Fruit fly (Drosophila melanogaster) whole organism, embryonic: ENCODE measurements around the gene CG12301.

ENCODE experiments used
- Abd-B ChIP-seq: fragments of 200-800 bp; sonication (Bioruptor generic); optimal IDR thresholded peaks from 2 replicates; lab custom pipeline; 2018; ENCODE audit warnings: missing biosample characterization, mild to moderate bottlenecking, missing genetic modification characterization, moderate library complexity
- BEAF-32 ChIP-seq: fragments of 200-800 bp; sonication (Bioruptor generic); optimal IDR thresholded peaks from 3 replicates; lab custom pipeline; 2017; ENCODE audit warnings: missing biosample characterization, missing genetic modification characterization, mild to moderate bottlenecking, moderate library complexity, missing genetic modification reagents
- BtbVII ChIP-seq: fragments of 200-800 bp; sonication (Bioruptor generic); optimal IDR thresholded peaks from 3 replicates; lab custom pipeline; 2017; ENCODE audit warnings: missing biosample characterization, mild to moderate bottlenecking, missing genetic modification characterization
- CG12659 ChIP-seq: fragments of 200-800 bp; sonication (Bioruptor generic); optimal IDR thresholded peaks from 3 replicates; lab custom pipeline; 2017; ENCODE audit warnings: mild to moderate bottlenecking, missing biosample characterization, missing genetic modification reagents, missing genetic modification characterization
- CG13287 ChIP-seq: fragments of 200-800 bp; sonication (Bioruptor generic); IDR thresholded peaks from 2 replicates; pipeline ENCODE4 v1.3.6; 2022; ENCODE audit warnings: missing biosample characterization, missing genetic modification characterization; ENCODE audit not compliant: partially characterized antibody
- CG14014 ChIP-seq: fragments of 200-800 bp; sonication (Bioruptor generic); IDR thresholded peaks from 2 replicates; pipeline ENCODE4 v1.3.6; 2022; ENCODE audit warnings: missing biosample characterization, missing genetic modification characterization
- CG14667 ChIP-seq: fragments of 200-800 bp; sonication (Bioruptor generic); IDR thresholded peaks from 2 replicates; pipeline ENCODE4 v1.3.6; 2022; ENCODE audit warnings: missing biosample characterization, missing genetic modification characterization
- CG15514 ChIP-seq: fragments of 200-800 bp; sonication (Bioruptor generic); optimal IDR thresholded peaks from 3 replicates; lab custom pipeline; 2017; ENCODE audit warnings: missing biosample characterization, missing genetic modification characterization, mild to moderate bottlenecking, moderate library complexity, missing genetic modification reagents
- CG1602 ChIP-seq: fragments of 200-800 bp; sonication (Bioruptor generic); optimal IDR thresholded peaks from 3 replicates; lab custom pipeline; 2016; ENCODE audit warnings: missing biosample characterization, missing genetic modification characterization
- CG16779 ChIP-seq: fragments of 200-800 bp; sonication (Bioruptor generic); IDR thresholded peaks from 2 replicates; pipeline ENCODE4 v1.3.6; 2022; ENCODE audit warnings: missing biosample characterization, missing genetic modification characterization
- CG17829 ChIP-seq: fragments of 200-800 bp; optimal IDR thresholded peaks from 2 replicates; lab custom pipeline; 2019; ENCODE audit warnings: missing biosample characterization, mild to moderate bottlenecking, missing genetic modification characterization, moderate library complexity
- CG2678 ChIP-seq: fragments of 200-800 bp; sonication (Bioruptor generic); optimal IDR thresholded peaks from 3 replicates; lab custom pipeline; 2019; ENCODE audit warnings: missing biosample characterization, mild to moderate bottlenecking, missing genetic modification characterization, moderate library complexity
- CG30403 ChIP-seq: fragments of 200-800 bp; sonication (Bioruptor generic); optimal IDR thresholded peaks from 3 replicates; lab custom pipeline; 2016; ENCODE audit warnings: missing biosample characterization, missing genetic modification characterization
- CG31441 ChIP-seq: fragments of 200-800 bp; sonication (Bioruptor generic); IDR thresholded peaks from 2 replicates; pipeline ENCODE4 v1.3.6; 2022; ENCODE audit warnings: missing biosample characterization, missing genetic modification characterization
- CG33557 ChIP-seq: fragments of 200-800 bp; sonication (Bioruptor generic); optimal IDR thresholded peaks from 2 replicates; lab custom pipeline; 2019; ENCODE audit warnings: missing biosample characterization, mild to moderate bottlenecking, missing genetic modification characterization, moderate library complexity
- CG34224 ChIP-seq: fragments of 200-800 bp; sonication (Bioruptor generic); IDR thresholded peaks from 3 replicates; pipeline ENCODE4 v1.3.6; 2022; ENCODE audit warnings: missing biosample characterization, missing genetic modification characterization; ENCODE audit not compliant: partially characterized antibody
- CG4360 ChIP-seq: fragments of 200-800 bp; sonication (Bioruptor generic); IDR thresholded peaks from 2 replicates; pipeline ENCODE4 v1.3.6; 2022; ENCODE audit warnings: missing biosample characterization, missing genetic modification characterization
- CG4707 ChIP-seq: fragments of 200-800 bp; sonication (Bioruptor generic); optimal IDR thresholded peaks from 2 replicates; lab custom pipeline; 2018; ENCODE audit warnings: missing biosample characterization, mild to moderate bottlenecking, missing genetic modification characterization, moderate library complexity
- CG9609 ChIP-seq: fragments of 200-800 bp; sonication (Bioruptor generic); optimal IDR thresholded peaks from 3 replicates; lab custom pipeline; 2016; ENCODE audit warnings: missing biosample characterization, missing genetic modification characterization
- E2f2 ChIP-seq: fragments of 200-800 bp; sonication (Bioruptor generic); IDR thresholded peaks from 2 replicates; pipeline ENCODE4 v1.3.6; 2022; ENCODE audit warnings: missing biosample characterization, missing genetic modification characterization
- Ets65A ChIP-seq: fragments of 200-800 bp; sonication (Bioruptor generic); peaks from one replicate; lab custom pipeline; 2016; ENCODE audit warnings: missing biosample characterization, missing genetic modification characterization
- Gsc ChIP-seq: fragments of 200-800 bp; sonication (Bioruptor generic); IDR thresholded peaks from 2 replicates; pipeline ENCODE4 v1.3.6; 2022; ENCODE audit warnings: missing biosample characterization, missing genetic modification characterization
- Meics ChIP-seq: fragments of 200-800 bp; sonication (Bioruptor generic); optimal IDR thresholded peaks from 2 replicates; lab custom pipeline; 2017; ENCODE audit warnings: missing biosample characterization, mild to moderate bottlenecking, missing genetic modification characterization
- NFAT ChIP-seq: fragments of 200-800 bp; sonication (Bioruptor generic); IDR thresholded peaks from 2 replicates; pipeline ENCODE4 v1.3.6; 2022; ENCODE audit warnings: missing biosample characterization, missing genetic modification characterization
- PHDP ChIP-seq: fragments of 200-800 bp; sonication (Bioruptor generic); optimal IDR thresholded peaks from 3 replicates; lab custom pipeline; 2018; ENCODE audit warnings: missing biosample characterization, mild to moderate bottlenecking, missing genetic modification characterization, moderate library complexity
- Pdp1 ChIP-seq, 2 experiments: fragments of 200-800 bp; sonication (Bioruptor generic); optimal IDR thresholded peaks; 3 replicates each; lab custom pipeline; 2016; ENCODE audit warnings: missing biosample characterization in 2 of 2, missing genetic modification characterization in 2 of 2, mild to moderate bottlenecking in 1 of 2, moderate library complexity in 1 of 2
- Ravus ChIP-seq: fragments of 200-800 bp; sonication (Bioruptor generic); IDR thresholded peaks from 2 replicates; pipeline ENCODE4 v1.3.6; 2022; ENCODE audit warnings: missing biosample characterization, missing genetic modification characterization
- Six4 ChIP-seq: fragments of 200-800 bp; sonication (Bioruptor generic); optimal IDR thresholded peaks from 2 replicates; lab custom pipeline; 2016; ENCODE audit warnings: missing biosample characterization, missing genetic modification characterization
- Trl ChIP-seq, 3 experiments: fragments of >200 bp in 2 of 3; fragments of 200-800 bp in 1 of 3; sonication (Bioruptor generic) in 1 of 3; optimal IDR thresholded peaks; 2 replicates in 1 of 3; 3 replicates in 2 of 3; lab custom pipeline; 2016 to 2017; ENCODE audit warnings: missing biosample characterization in 1 of 3, missing genetic modification characterization in 1 of 3
- al ChIP-seq: fragments of 200-800 bp; sonication (Bioruptor generic); IDR thresholded peaks from 2 replicates; pipeline ENCODE4 v1.3.6; 2022; ENCODE audit warnings: missing biosample characterization, missing genetic modification characterization
- amos ChIP-seq: fragments of 200-800 bp; sonication (Bioruptor generic); IDR thresholded peaks from 2 replicates; pipeline ENCODE4 v1.3.6; 2022; ENCODE audit warnings: missing biosample characterization, missing genetic modification characterization; ENCODE audit not compliant: partially characterized antibody
- ase ChIP-seq: fragments of 200-800 bp; sonication (Bioruptor generic); IDR thresholded peaks from 3 replicates; pipeline ENCODE4 v1.3.6; 2022; ENCODE audit warnings: missing biosample characterization, missing genetic modification characterization
- disco-r ChIP-seq: fragments of 200-800 bp; sonication (Bioruptor generic); optimal IDR thresholded peaks from 2 replicates; lab custom pipeline; 2016; ENCODE audit warnings: missing biosample characterization, missing genetic modification characterization
- dpn ChIP-seq, 2 experiments: fragments of 200-800 bp; sonication (Bioruptor generic); optimal IDR thresholded peaks; 3 replicates each; lab custom pipeline; 2016; ENCODE audit warnings: missing biosample characterization in 2 of 2, missing genetic modification characterization in 2 of 2
- ems ChIP-seq: fragments of 200-800 bp; sonication (Bioruptor generic); optimal IDR thresholded peaks from 3 replicates; lab custom pipeline; 2016; ENCODE audit warnings: missing biosample characterization, missing genetic modification characterization
- fd3F ChIP-seq: fragments of 200-800 bp; sonication (Bioruptor generic); optimal IDR thresholded peaks from 2 replicates; lab custom pipeline; 2018; ENCODE audit warnings: missing biosample characterization, mild to moderate bottlenecking, missing genetic modification characterization, moderate library complexity
- fu2 ChIP-seq: fragments of 200-800 bp; sonication (Bioruptor generic); optimal IDR thresholded peaks from 2 replicates; lab custom pipeline; 2016; ENCODE audit warnings: missing biosample characterization, missing genetic modification characterization
- hkb ChIP-seq, 2 experiments: fragments of 200-800 bp in 1 of 2; fragments of >200 bp in 1 of 2; sonication (Bioruptor generic) in 1 of 2; IDR thresholded peaks in 1 of 2; optimal IDR thresholded peaks in 1 of 2; 2 replicates each; pipeline versions ENCODE4 v1.3.6 to Lab custom; 2017 to 2022; ENCODE audit warnings: missing biosample characterization in 1 of 2, missing genetic modification characterization in 1 of 2
- inv ChIP-seq: fragments of 200-800 bp; sonication (Bioruptor generic); IDR thresholded peaks from 2 replicates; pipeline ENCODE4 v1.3.6; 2022; ENCODE audit warnings: missing biosample characterization, missing genetic modification characterization; ENCODE audit not compliant: partially characterized antibody
- mam ChIP-seq: fragments of 200-800 bp; sonication (Bioruptor generic); optimal IDR thresholded peaks from 3 replicates; lab custom pipeline; 2016; ENCODE audit warnings: missing biosample characterization, missing genetic modification characterization
- mirr ChIP-seq: fragments of 200-800 bp; sonication (Bioruptor generic); optimal IDR thresholded peaks from 3 replicates; lab custom pipeline; 2018; ENCODE audit warnings: missing biosample characterization, mild to moderate bottlenecking, missing genetic modification characterization
- nau ChIP-seq: fragments of 200-800 bp; sonication (Bioruptor generic); optimal IDR thresholded peaks from 3 replicates; lab custom pipeline; 2017; ENCODE audit warnings: missing biosample characterization, mild to moderate bottlenecking, missing genetic modification characterization, missing genetic modification reagents
- phol ChIP-seq: fragments of 200-800 bp; sonication (Bioruptor generic); optimal IDR thresholded peaks from 3 replicates; lab custom pipeline; 2018; ENCODE audit warnings: missing biosample characterization, mild to moderate bottlenecking, missing genetic modification characterization, moderate library complexity
- pzg ChIP-seq: fragments of 200-800 bp; sonication (Bioruptor generic); optimal IDR thresholded peaks from 3 replicates; lab custom pipeline; 2018; ENCODE audit warnings: missing biosample characterization, mild to moderate bottlenecking, missing genetic modification characterization, moderate library complexity
- sens ChIP-seq: fragments of 200-800 bp; sonication (Bioruptor generic); peaks from one replicate; lab custom pipeline; 2016; ENCODE audit warnings: missing biosample characterization, missing genetic modification characterization
- shn ChIP-seq: fragments of 200-800 bp; sonication (Bioruptor generic); optimal IDR thresholded peaks from 3 replicates; lab custom pipeline; 2016; ENCODE audit warnings: missing biosample characterization, missing genetic modification characterization
- sqz ChIP-seq: fragments of 200-800 bp; sonication (Bioruptor generic); optimal IDR thresholded peaks from 3 replicates; lab custom pipeline; 2018; ENCODE audit warnings: missing biosample characterization, mild to moderate bottlenecking, missing genetic modification characterization
- tin ChIP-seq: fragments of 200-800 bp; sonication (Bioruptor generic); optimal IDR thresholded peaks from 3 replicates; lab custom pipeline; 2016; ENCODE audit warnings: missing biosample characterization, missing genetic modification characterization

Gene CG12301

dm6 chr3L:15583504-15583903 lies 2.9 kb downstream of the CG12301 start, which contains the start of gene AIMP2 (continued):
- no peak for TF ChIP-seq fd3F (GFP tag; lab: Kevin White, UChicago)
- 0 out of 2 replicates have a peak, but pooled peaks have one; percentile 13 for TF ChIP-seq inv (GFP tag; lab: Robert Waterston, UW)
- no peak for TF ChIP-seq CG14667 (GFP tag; lab: Robert Waterston, UW)
- TF ChIP-seq CG9609 (GFP tag; lab: Kevin White, UChicago), result no peak
- no peak for TF ChIP-seq CG1602 (GFP tag; lab: Kevin White, UChicago)
- TF ChIP-seq CG13287 (GFP tag; lab: Robert Waterston, UW), result peak; percentile 55
- peak in 1 of 2 experiments; percentile 34 for TF ChIP-seq Pdp1 (GFP tag; optimal IDR thresholded peaks at IDR 0.05; lab: Kevin White, UChicago)
- TF ChIP-seq E2f2 (GFP tag; lab: Robert Waterston, UW), result peak; percentile 89
- no peak for TF ChIP-seq Gsc
- no peak for TF ChIP-seq shn (GFP tag; lab: Kevin White, UChicago)
- no peak for TF ChIP-seq CG2678
- peak; percentile 44 for TF ChIP-seq BEAF-32 (GFP tag; lab: Kevin White, UChicago)
- TF ChIP-seq CG34224 (GFP tag; lab: Robert Waterston, UW), result 0 out of 3 replicates have a peak, but pooled peaks have one; percentile 20
- TF ChIP-seq Ets65A (GFP tag; lab: Kevin White, UChicago), result no peak
- no peak for TF ChIP-seq CG33557
- no peak for TF ChIP-seq nau
- peak; percentile 0 for TF ChIP-seq phol (tag; lab: Kevin White, UChicago)
- no peak for TF ChIP-seq CG4360
- TF ChIP-seq pzg (GFP tag; lab: Kevin White, UChicago), result peak; percentile 66
- TF ChIP-seq Trl (optimal IDR thresholded peaks at IDR 0.05; lab: Kevin White, UChicago), result no peak
- no peak for TF ChIP-seq Trl (GFP tag; optimal IDR thresholded peaks at IDR 0.05; lab: Kevin White, UChicago)
- TF ChIP-seq CG12659 (GFP tag; lab: Kevin White, UChicago), result peak; percentile 15
- TF ChIP-seq sens, result no peak
- no peak for TF ChIP-seq tin (GFP tag; lab: Kevin White, UChicago)
- TF ChIP-seq hkb (optimal IDR thresholded peaks at IDR 0.05; lab: Kevin White, UChicago), result no peak
- TF ChIP-seq hkb (GFP tag; IDR thresholded peaks at IDR 0.05; lab: Robert Waterston, UW), result no peak
- TF ChIP-seq ems (GFP tag; lab: Kevin White, UChicago), result no peak
- TF ChIP-seq CG30403 (GFP tag; lab: Kevin White, UChicago), result no peak
- TF ChIP-seq CG16779, result 0 out of 2 replicates have a peak, but pooled peaks have one; percentile 29
- no peak for TF ChIP-seq NFAT (GFP tag; lab: Robert Waterston, UW)
- TF ChIP-seq mirr (GFP tag; lab: Kevin White, UChicago), result no peak

DNA sequence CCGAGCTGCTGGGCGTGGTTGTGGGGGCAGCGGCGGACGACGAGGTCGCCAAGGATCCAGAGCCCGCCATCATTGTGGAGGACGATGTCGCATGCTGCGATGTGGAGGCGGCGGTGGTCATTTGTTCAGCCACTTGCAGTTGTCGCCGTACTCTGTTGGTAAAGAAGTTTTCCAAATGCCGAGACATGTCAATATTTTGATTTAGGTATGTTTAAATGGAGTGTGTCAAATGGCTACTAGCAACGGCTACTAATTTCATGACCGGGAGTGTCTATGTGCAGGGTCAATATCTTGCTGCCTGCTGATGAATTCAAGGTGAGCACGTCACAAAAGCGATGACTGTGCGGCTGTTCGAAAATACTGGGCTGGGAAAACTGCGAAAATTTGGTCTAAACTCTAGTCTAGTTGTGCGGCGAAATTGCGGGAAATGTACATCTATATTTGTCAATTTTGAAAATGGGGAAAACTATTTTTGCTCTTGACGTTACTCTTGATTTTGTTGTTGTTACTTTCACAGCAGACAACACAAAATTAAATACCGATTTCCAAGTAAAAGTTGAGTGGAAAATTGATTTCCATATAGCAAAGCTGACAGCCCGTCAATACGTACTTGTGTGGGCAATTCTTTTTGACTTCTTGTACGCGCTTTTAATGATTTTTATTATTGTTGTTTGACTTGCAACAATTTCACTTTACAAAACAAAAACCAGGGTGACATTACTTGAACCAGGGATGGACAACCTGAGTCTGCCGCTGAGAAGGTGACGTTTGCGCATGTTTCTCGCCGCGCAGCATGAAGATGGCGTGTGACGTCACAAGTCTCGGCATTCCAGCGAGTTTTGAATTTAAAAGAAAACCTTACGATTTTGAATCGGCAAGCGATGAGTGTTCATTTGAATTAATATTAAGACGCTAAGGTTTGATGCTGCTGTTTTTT lies 7.1 kb downstream of the CG12301 start, which contains the start of gene CG7656:
TSS of gene CG7656 (minus strand) at position 731 of the 937 bp plus-strand sequence.
- peak; percentile 7 for TF ChIP-seq Abd-B
- no peak for TF ChIP-seq disco-r
- peak; percentile 62 for TF ChIP-seq al (GFP tag; lab: Robert Waterston, UW)
- no peak for TF ChIP-seq Ravus (GFP tag; lab: Robert Waterston, UW)
- TF ChIP-seq amos (GFP tag; lab: Robert Waterston, UW), result no peak; the same call in 1 of the 2 replicates
- TF ChIP-seq CG14014 (GFP tag; lab: Robert Waterston, UW), result peak; percentile 66
- peak; percentile 52 for TF ChIP-seq CG4707 (GFP tag; lab: Kevin White, UChicago)
- TF ChIP-seq PHDP (tag; lab: Kevin White, UChicago), result peak; percentile 18
- peak; percentile 52 for TF ChIP-seq Six4 (GFP tag; lab: Kevin White, UChicago)
- TF ChIP-seq CG15514 (GFP tag; lab: Kevin White, UChicago), result peak; percentile 42
- TF ChIP-seq BtbVII (GFP tag; lab: Kevin White, UChicago), result no peak
- TF ChIP-seq CG17829 (tag; lab: Kevin White, UChicago), result peak; percentile 23
- no peak for TF ChIP-seq sqz
- peak; percentile 68 to 78 for TF ChIP-seq dpn (GFP tag; optimal IDR thresholded peaks at IDR 0.05; lab: Kevin White, UChicago)
- TF ChIP-seq fu2 (GFP tag; lab: Kevin White, UChicago), result peak; percentile 77
- TF ChIP-seq CG31441 (GFP tag; lab: Robert Waterston, UW), result no peak
- no peak for TF ChIP-seq Meics (GFP tag; lab: Kevin White, UChicago)
- peak; percentile 89 for TF ChIP-seq mam (GFP tag; lab: Kevin White, UChicago)
- TF ChIP-seq ase, result peak; percentile 28; the same call in 1 of the 3 replicates
